Worm (Caenorhabditis elegans): ENCODE results near the gene golg-2.

ce11 chrII:4998657-4999056 is 41.2 kb downstream of the golg-2 start, which contains the start of gene F59A6.11:
- TF ChIP-seq pha-4 (tag; optimal IDR thresholded peaks at IDR 0.05) (no peak), pag-3 (tag; optimal IDR thresholded peaks at IDR 0.05; ENCODE audit: borderline replicate concordance) (no peak), ceh-18 (tag; optimal IDR thresholded peaks at IDR 0.05) (no peak), ets-4 (tag; optimal IDR thresholded peaks at IDR 0.05) (no peak), elt-2 (tag; optimal IDR thresholded peaks at IDR 0.05) (no peak)
